Fruit fly (Drosophila melanogaster): Measurements from ENCODE around the gene Or1a.

DNA sequence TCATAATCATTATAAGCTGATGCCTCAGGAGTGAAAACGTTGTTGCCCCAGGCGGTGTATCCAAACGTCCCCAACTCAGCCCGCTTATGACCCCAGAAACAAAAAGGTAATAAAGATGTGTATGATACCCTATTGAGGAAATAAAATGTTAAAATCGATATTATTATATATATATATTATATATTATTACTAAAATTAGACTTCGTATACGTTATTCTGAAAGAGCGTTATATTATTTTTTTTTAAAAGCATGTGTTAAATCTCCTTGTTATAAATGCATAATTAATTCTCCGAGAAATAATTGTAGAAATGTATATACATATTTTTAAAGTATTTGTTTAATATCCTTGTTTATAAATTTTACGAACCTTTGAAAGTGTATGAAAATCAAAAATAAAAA lies 49.1 kb downstream of the Or1a start:
- TF ChIP-seq esn (GFP tag; optimal IDR thresholded peaks at IDR 0.05) (no peak), CG8319 (GFP tag; optimal IDR thresholded peaks at IDR 0.05) (no peak), svp (GFP tag) (no peak), CG6854 (GFP tag; optimal IDR thresholded peaks at IDR 0.05) (no peak)
